Worm (Caenorhabditis elegans) whole organism, L4/young adult: ENCODE measurements around the gene grd-8.

Experiments used
- W03F9.2 ChIP-seq: fragments of 150-350 bp; optimal IDR thresholded peaks from 2 replicates; lab custom pipeline; 2014; ENCODE audit warnings: missing biosample characterization, missing genetic modification characterization
- dao-5 ChIP-seq: sonication (generic microtip); optimal IDR thresholded peaks from 2 replicates; lab custom pipeline; 2016; ENCODE audit warnings: missing genotype, missing genetic modification characterization, moderate library complexity, missing compliant biosample characterization
- him-1 ChIP-seq: sonication (generic microtip); optimal IDR thresholded peaks from 2 replicates; lab custom pipeline; 2016; ENCODE audit warnings: missing genotype, missing genetic modification reagents, missing genetic modification characterization, missing compliant biosample characterization

DNA sequence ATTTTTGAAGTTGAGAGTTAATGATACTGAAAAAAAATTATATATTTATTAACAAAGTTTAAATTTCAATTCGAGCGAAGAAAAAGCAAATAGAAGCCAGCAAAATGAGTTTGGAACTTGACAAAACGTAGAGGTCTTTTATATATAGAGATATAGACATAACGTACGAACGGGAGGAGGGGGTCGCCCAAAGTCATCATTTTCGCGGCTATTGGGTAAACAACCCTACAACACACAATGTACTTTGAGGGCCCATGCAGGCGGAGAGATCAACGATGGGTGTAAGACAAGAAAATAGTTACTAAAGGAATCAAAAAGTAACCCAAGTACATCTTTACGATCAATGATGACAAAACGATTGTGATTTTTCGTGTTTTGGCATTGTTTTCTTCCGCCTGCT lies 30.6 kb upstream of the grd-8 start, which contains the start of gene ZK742.4:
- TF ChIP-seq W03F9.2 (tag; lab: Kevin White, UChicago) (no peak), him-1 (no peak), dao-5 (tag; lab: Kevin White, UChicago) (no peak)
